Fruit fly (Drosophila melanogaster): Measurements from ENCODE around the gene 5-HT2A.

Gene 5-HT2A

DNA sequence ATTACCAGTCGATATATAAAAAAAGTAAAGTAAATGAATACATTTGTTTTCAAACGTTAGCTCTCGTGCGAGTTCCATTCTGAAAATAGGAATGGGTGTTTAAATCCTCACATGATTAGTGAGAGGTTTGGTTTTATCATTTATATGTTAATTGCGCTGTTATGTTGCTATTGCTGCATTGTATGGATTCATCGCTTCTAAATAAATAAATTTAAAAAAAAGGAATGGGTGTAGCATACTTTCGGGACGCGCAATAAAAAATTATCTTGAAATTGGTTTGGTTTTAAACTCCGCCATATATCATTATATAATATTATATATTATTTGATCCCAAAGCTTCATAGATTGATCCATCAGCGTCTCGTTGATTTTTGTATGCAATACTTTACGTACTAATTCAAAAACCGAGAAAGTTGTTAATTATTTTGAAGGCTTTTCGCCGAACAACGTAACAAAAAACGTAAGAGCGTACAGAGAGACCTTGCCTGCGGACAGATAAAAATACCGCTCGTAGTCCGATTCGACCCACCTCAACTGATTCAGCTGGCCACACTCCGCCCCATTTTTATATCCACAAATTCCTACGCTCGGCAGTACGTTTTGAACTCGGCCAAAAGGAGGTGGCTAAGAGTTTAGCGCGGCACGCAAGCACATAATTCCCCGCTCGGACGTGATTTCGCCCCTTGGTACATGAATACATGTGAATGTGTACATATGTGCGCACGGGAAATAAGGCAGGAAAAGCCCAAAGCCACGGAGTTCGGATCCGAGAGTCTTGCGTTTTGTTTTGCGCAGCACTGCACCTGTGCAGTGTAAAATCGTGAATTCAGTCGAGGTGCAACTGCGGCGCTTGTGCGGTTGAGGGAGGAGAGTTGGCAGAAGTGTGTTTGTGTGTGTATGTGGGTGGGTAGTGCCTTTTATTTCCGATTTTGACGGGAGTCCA, 46.6 kb downstream of the 5-HT2A start, which contains the start of gene smash (continued):
- TF ChIP-seq HLH3B (GFP tag; IDR thresholded peaks at IDR 0.05) (peak; percentile 63; the same call in 1 of the 2 replicates), peb (GFP tag; IDR thresholded peaks at IDR 0.05) (no peak), sr (GFP tag; IDR thresholded peaks at IDR 0.05) (peak; percentile 65; the same call in 2 of the 3 replicates), Jarid2 (GFP tag; optimal IDR thresholded peaks at IDR 0.05) (peak; percentile 100), sug (tag; optimal IDR thresholded peaks at IDR 0.05) (no peak), Fer1 (GFP tag; optimal IDR thresholded peaks at IDR 0.05) (peak; percentile 73), sob (GFP tag; IDR thresholded peaks at IDR 0.05) (peak; percentile 48), fru (optimal IDR thresholded peaks at IDR 0.05) (no peak), Hr51 (GFP tag; optimal IDR thresholded peaks at IDR 0.05) (peak in 1 of 2 experiments; percentile 47), sens-2 (GFP tag; IDR thresholded peaks at IDR 0.05) (peak; percentile 48), row (GFP tag; IDR thresholded peaks at IDR 0.05) (peak; percentile 20; the same call in 1 of the 3 replicates), CG11247 (GFP tag; IDR thresholded peaks at IDR 0.05) (peak; percentile 22; the same call in 1 of the 2 replicates), Lhr (GFP tag; optimal IDR thresholded peaks at IDR 0.05) (peak; percentile 100), CG6654 (GFP tag; optimal IDR thresholded peaks at IDR 0.05) (no peak), Gsc (GFP tag; IDR thresholded peaks at IDR 0.05) (no peak), fd3F (GFP tag; optimal IDR thresholded peaks at IDR 0.05) (no peak), Max (GFP tag; optimal IDR thresholded peaks at IDR 0.05) (peak; percentile 10), h (optimal IDR thresholded peaks at IDR 0.05) (no peak), jumu (GFP tag; optimal IDR thresholded peaks at IDR 0.05) (peak; percentile 22), slbo (GFP tag; IDR thresholded peaks at IDR 0.05) (peak; percentile 40; the same call in 1 of the 2 replicates), pzg (GFP tag; optimal IDR thresholded peaks at IDR 0.05) (peak; percentile 90), ERR (GFP tag; optimal IDR thresholded peaks at IDR 0.05) (peak; percentile 32), bigmax (GFP tag; optimal IDR thresholded peaks at IDR 0.05) (no peak), CG8089 (GFP tag; optimal IDR thresholded peaks at IDR 0.05) (peak; percentile 6), CG8478 (optimal IDR thresholded peaks at IDR 0.05) (peak; percentile 52), Dref (GFP tag; IDR thresholded peaks at IDR 0.05) (peak; percentile 40), hkb (optimal IDR thresholded peaks at IDR 0.05) (no peak), hkb (GFP tag; IDR thresholded peaks at IDR 0.05) (peak; percentile 58), CG32767 (GFP tag; IDR thresholded peaks at IDR 0.05) (peak; percentile 78), Aef1 (GFP tag; IDR thresholded peaks at IDR 0.05) (no peak), pho (GFP tag; optimal IDR thresholded peaks at IDR 0.05) (no peak), cato (GFP tag; optimal IDR thresholded peaks at IDR 0.05; ENCODE audit: borderline replicate concordance) (no peak), lmd (GFP tag; IDR thresholded peaks at IDR 0.05) (peak; percentile 29; the same call in 1 of the 2 replicates), CG6813 (GFP tag; optimal IDR thresholded peaks at IDR 0.05) (peak; percentile 29), Meics (GFP tag; optimal IDR thresholded peaks at IDR 0.05) (peak; percentile 5), CG34224 (GFP tag; IDR thresholded peaks at IDR 0.05; ENCODE audit: partially characterized antibody) (peak; percentile 33; the same call in 1 of the 3 replicates), E2f2 (GFP tag; IDR thresholded peaks at IDR 0.05) (peak; percentile 47), bcd (GFP tag; optimal IDR thresholded peaks at IDR 0.05) (peak; percentile 20), CG15514 (GFP tag; optimal IDR thresholded peaks at IDR 0.05) (peak; percentile 76), CG33213 (GFP tag; optimal IDR thresholded peaks at IDR 0.05) (peak; percentile 98), lov (optimal IDR thresholded peaks at IDR 0.05) (no peak), lov (GFP tag; IDR thresholded peaks at IDR 0.05) (peak; percentile 49; the same call in 1 of the 3 replicates), HLHmδ (GFP tag; optimal IDR thresholded peaks at IDR 0.05) (peak; percentile 88), Scr (GFP tag; IDR thresholded peaks at IDR 0.05; ENCODE audit: partially characterized antibody) (peak; percentile 50; the same call in 1 of the 2 replicates), Hand (GFP tag; optimal IDR thresholded peaks at IDR 0.05) (no peak), ATbp (GFP tag; optimal IDR thresholded peaks at IDR 0.05) (no peak), NK7.1 (GFP tag; optimal IDR thresholded peaks at IDR 0.05) (peak; percentile 23), CG3163 (GFP tag; optimal IDR thresholded peaks at IDR 0.05) (peak; percentile 25), Sry-β (GFP tag; optimal IDR thresholded peaks at IDR 0.05) (no peak), tx (GFP tag; optimal IDR thresholded peaks at IDR 0.05) (no peak)
